Fruit fly (Drosophila melanogaster) whole organism, pupa: ENCODE measurements around the gene r.

Source experiments
- CG15710 ChIP-seq: fragments of 200-800 bp; sonication (Bioruptor generic); optimal IDR thresholded peaks from 2 replicates; lab custom pipeline; 2018; ENCODE audit warnings: missing biosample characterization, mild to moderate bottlenecking, missing genetic modification characterization, moderate library complexity
- CG32121 ChIP-seq: fragments of 200-800 bp; sonication (Bioruptor generic); IDR thresholded peaks from 2 replicates; pipeline ENCODE4 v1.3.6; 2022; ENCODE audit warnings: missing biosample characterization, missing genetic modification characterization
- CG8159 ChIP-seq: fragments of 200-800 bp; sonication (Bioruptor generic); optimal IDR thresholded peaks from 3 replicates; lab custom pipeline; 2018; ENCODE audit warnings: missing biosample characterization, mild to moderate bottlenecking, missing genetic modification characterization, moderate library complexity
- CG8301 ChIP-seq: fragments of 200-800 bp; sonication (Bioruptor generic); optimal IDR thresholded peaks from 2 replicates; lab custom pipeline; 2018; ENCODE audit warnings: missing biosample characterization, mild to moderate bottlenecking, missing genetic modification characterization
- CG9948 ChIP-seq: fragments of 200-800 bp; sonication (Bioruptor generic); optimal IDR thresholded peaks from 2 replicates; lab custom pipeline; 2018; ENCODE audit warnings: missing biosample characterization, mild to moderate bottlenecking, missing genetic modification characterization, moderate library complexity
- EcR ChIP-seq: fragments of 200-800 bp; sonication (Bioruptor generic); optimal IDR thresholded peaks from 3 replicates; lab custom pipeline; 2019; ENCODE audit warnings: missing biosample characterization, missing genetic modification characterization, mild to moderate bottlenecking, moderate library complexity, missing genetic modification reagents
- Pif1A ChIP-seq: fragments of 200-800 bp; sonication (Bioruptor generic); optimal IDR thresholded peaks from 3 replicates; lab custom pipeline; 2016; ENCODE audit warnings: missing biosample characterization, missing genetic modification characterization
- Pif1B ChIP-seq: fragments of 200-800 bp; sonication (Bioruptor generic); optimal IDR thresholded peaks from 3 replicates; lab custom pipeline; 2016; ENCODE audit warnings: missing biosample characterization, missing genetic modification characterization
- fd96Ca ChIP-seq: fragments of 200-800 bp; sonication (Bioruptor generic); IDR thresholded peaks from 3 replicates; pipeline ENCODE4 v1.3.6; 2022; ENCODE audit warnings: missing biosample characterization, missing genetic modification characterization
- gl ChIP-seq: fragments of 200-800 bp; sonication (Bioruptor generic); optimal IDR thresholded peaks from 2 replicates; lab custom pipeline; 2018; ENCODE audit warnings: missing biosample characterization, mild to moderate bottlenecking, missing genetic modification characterization

- TF ChIP-seq CG8301 (tag; lab: Kevin White, UChicago) (no peak), CG8159 (no peak), fd96Ca (GFP tag; lab: Robert Waterston, UW) (no peak), CG9948 (tag; lab: Kevin White, UChicago) (no peak), Pif1A (GFP tag; lab: Kevin White, UChicago) (no peak), CG15710 (tag; lab: Kevin White, UChicago) (no peak), CG32121 (no peak), Pif1B (GFP tag; lab: Kevin White, UChicago) (no peak), EcR (GFP tag; lab: Kevin White, UChicago) (no peak), gl (no peak)
Observed at dm6 chrX:16616773-16617738, 38.1 kb upstream of the r start.
